Worm (Caenorhabditis elegans) whole organism, L1 larva: ENCODE results near the gene Y73C8C.4.

Experiments used
- aly-2 ChIP-seq: fragments of 150-350 bp; optimal IDR thresholded peaks from 2 replicates; lab custom pipeline; 2014; ENCODE audit warnings: missing biosample characterization, missing genetic modification characterization
- ama-1 ChIP-seq: fragments of 150-350 bp; optimal IDR thresholded peaks from 2 replicates; lab custom pipeline; 2014
- lin-13 ChIP-seq: fragments of 150-350 bp; optimal IDR thresholded peaks from 2 replicates; lab custom pipeline; 2014; ENCODE audit warnings: missing biosample characterization, missing genetic modification reagents, missing genetic modification characterization
- ztf-11 ChIP-seq, 2 experiments: sonication (generic microtip); optimal IDR thresholded peaks; 2 replicates each; lab custom pipeline; 2016 to 2017; ENCODE audit warnings: missing genetic modification characterization in 2 of 2, missing biosample characterization in 1 of 2, missing compliant biosample characterization in 1 of 2

DNA sequence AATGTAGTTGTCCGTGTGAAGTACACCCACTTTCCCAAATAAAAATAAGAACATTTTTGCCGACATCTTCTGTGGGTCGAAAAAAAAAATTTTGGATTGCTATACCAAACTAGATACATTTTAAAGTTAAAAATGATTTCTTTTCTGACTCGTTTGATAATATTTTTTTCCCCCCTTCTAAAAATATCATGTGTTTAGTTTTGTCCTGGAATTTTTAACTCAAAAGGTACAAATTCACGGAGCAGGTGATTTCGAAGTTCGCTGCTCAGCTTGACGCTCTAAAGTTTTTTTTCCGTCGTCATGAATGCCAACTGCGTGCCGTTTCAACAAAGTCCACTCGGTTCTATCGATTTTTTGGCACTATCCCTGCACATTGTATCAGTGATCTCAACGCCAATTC, 36.0 kb downstream of the Y73C8C.4 start, which contains the start of gene srh-185:
- TF ChIP-seq aly-2, result no peak
- no peak for TF ChIP-seq ama-1 (lab: Kevin White, UChicago)
- no peak for TF ChIP-seq lin-13 (GFP tag; lab: Kevin White, UChicago)
- TF ChIP-seq ztf-11 (tag; optimal IDR thresholded peaks at IDR 0.05; lab: Kevin White, UChicago), result no peak
